Fruit fly (Drosophila melanogaster): ENCODE measurements around the gene ninaA.

The ninaA gene

dm6 chr2L:867899-868605, 9.1 kb upstream of the ninaA start, which contains the start of gene aru:
Gene aru, minus strand, starts transcription at chr2L:868354.
- TF ChIP-seq EcR (GFP tag; optimal IDR thresholded peaks at IDR 0.05) (peak; percentile 36), CG9948 (tag; optimal IDR thresholded peaks at IDR 0.05) (peak; percentile 6), CG14655 (GFP tag; optimal IDR thresholded peaks at IDR 0.05) (peak; percentile 29), CG8159 (tag; optimal IDR thresholded peaks at IDR 0.05) (peak; percentile 44), D1 (tag; optimal IDR thresholded peaks at IDR 0.05) (no peak), CG12605 (GFP tag; IDR thresholded peaks at IDR 0.05) (no peak; the same call in 1 of the 2 replicates), CG10348 (GFP tag; IDR thresholded peaks at IDR 0.05) (no peak), rn (GFP tag; IDR thresholded peaks at IDR 0.05) (no peak), Pif1B (GFP tag; optimal IDR thresholded peaks at IDR 0.05) (peak; percentile 60), Pif1A (GFP tag; optimal IDR thresholded peaks at IDR 0.05) (peak; percentile 3), CG8301 (tag; optimal IDR thresholded peaks at IDR 0.05) (peak; percentile 32), Ets98B (GFP tag; IDR thresholded peaks at IDR 0.05) (peak; percentile 52), fd96Ca (GFP tag; IDR thresholded peaks at IDR 0.05) (0 out of 3 replicates have a peak, but pooled peaks have one; percentile 7), Snoo (tag; optimal IDR thresholded peaks at IDR 0.05) (no peak), CG15710 (tag; optimal IDR thresholded peaks at IDR 0.05) (peak; percentile 33), CG4496 (GFP tag; IDR thresholded peaks at IDR 0.05) (peak; percentile 41; the same call in 1 of the 3 replicates), gl (tag; optimal IDR thresholded peaks at IDR 0.05) (no peak), CG17806 (tag; optimal IDR thresholded peaks at IDR 0.05) (no peak), CG13204 (GFP tag; optimal IDR thresholded peaks at IDR 0.05) (peak; percentile 7), CG32121 (GFP tag; IDR thresholded peaks at IDR 0.05) (peak; percentile 34; the same call in 1 of the 2 replicates), CG34367 (tag; optimal IDR thresholded peaks at IDR 0.05) (no peak)

dm6 chr2L:868961-869360, 8.1 kb upstream of the ninaA start:
- TF ChIP-seq CG4496 (GFP tag; IDR thresholded peaks at IDR 0.05) = no peak
- no peak for TF ChIP-seq D1 (tag; optimal IDR thresholded peaks at IDR 0.05)

- TF ChIP-seq Pif1B (GFP tag; optimal IDR thresholded peaks at IDR 0.05) (no peak), fd96Ca (GFP tag; IDR thresholded peaks at IDR 0.05) (no peak), CG34367 (tag; optimal IDR thresholded peaks at IDR 0.05) (no peak), CG15710 (tag; optimal IDR thresholded peaks at IDR 0.05) (no peak), D1 (tag; optimal IDR thresholded peaks at IDR 0.05) (no peak), CG8301 (tag; optimal IDR thresholded peaks at IDR 0.05) (no peak)
Observed at dm6 chr2L:869497-870040, 7.5 kb upstream of the ninaA start, which contains the start of gene dbe. Gene dbe, minus strand, starts transcription at chr2L:869857.

- TF ChIP-seq rn (GFP tag; IDR thresholded peaks at IDR 0.05) = no peak
- no peak for TF ChIP-seq CG4496 (GFP tag; IDR thresholded peaks at IDR 0.05)
- no peak for TF ChIP-seq CG12605 (GFP tag; IDR thresholded peaks at IDR 0.05)
- TF ChIP-seq gl (tag; optimal IDR thresholded peaks at IDR 0.05) = no peak
- TF ChIP-seq CG34367 (tag; optimal IDR thresholded peaks at IDR 0.05) = no peak
- TF ChIP-seq CG8301 (tag; optimal IDR thresholded peaks at IDR 0.05) = no peak
- TF ChIP-seq Pif1B (GFP tag; optimal IDR thresholded peaks at IDR 0.05) = no peak
- TF ChIP-seq CG13204 (GFP tag; optimal IDR thresholded peaks at IDR 0.05) = no peak
- TF ChIP-seq CG9948 (tag; optimal IDR thresholded peaks at IDR 0.05) = no peak
- no peak for TF ChIP-seq Ets98B (GFP tag; IDR thresholded peaks at IDR 0.05)
- TF ChIP-seq CG14655 (GFP tag; optimal IDR thresholded peaks at IDR 0.05) = no peak
- no peak for TF ChIP-seq EcR (GFP tag; optimal IDR thresholded peaks at IDR 0.05)
- no peak for TF ChIP-seq CG32121 (GFP tag; IDR thresholded peaks at IDR 0.05)
- no peak for TF ChIP-seq D1 (tag; optimal IDR thresholded peaks at IDR 0.05)
- no peak for TF ChIP-seq Pif1A (GFP tag; optimal IDR thresholded peaks at IDR 0.05)
- TF ChIP-seq fd96Ca (GFP tag; IDR thresholded peaks at IDR 0.05) = no peak
- TF ChIP-seq CG15710 (tag; optimal IDR thresholded peaks at IDR 0.05) = no peak
- no peak for TF ChIP-seq CG17806 (tag; optimal IDR thresholded peaks at IDR 0.05)
Observed at dm6 chr2L:870285-870684, 6.8 kb upstream of the ninaA start, which contains the start of gene PNUTS. Gene PNUTS, plus strand, starts transcription at chr2L:870465.

- no peak for TF ChIP-seq gl (tag; optimal IDR thresholded peaks at IDR 0.05)
- no peak; the same call in 1 of the 2 replicates for TF ChIP-seq CG12605 (GFP tag; IDR thresholded peaks at IDR 0.05)
- TF ChIP-seq Snoo (tag; optimal IDR thresholded peaks at IDR 0.05) = peak; percentile 12
- TF ChIP-seq Pif1B (GFP tag; optimal IDR thresholded peaks at IDR 0.05) = peak; percentile 15
- no peak for TF ChIP-seq CG10348 (GFP tag; IDR thresholded peaks at IDR 0.05)
- TF ChIP-seq CG9948 (tag; optimal IDR thresholded peaks at IDR 0.05) = peak; percentile 37
- TF ChIP-seq CG15710 (tag; optimal IDR thresholded peaks at IDR 0.05) = peak; percentile 62
- TF ChIP-seq CG13204 (GFP tag; optimal IDR thresholded peaks at IDR 0.05) = no peak
- TF ChIP-seq CG32121 (GFP tag; IDR thresholded peaks at IDR 0.05) = peak; percentile 59; the same call in 1 of the 2 replicates
- TF ChIP-seq CG34367 (tag; optimal IDR thresholded peaks at IDR 0.05) = peak; percentile 53
- TF ChIP-seq CG17806 (tag; optimal IDR thresholded peaks at IDR 0.05) = peak; percentile 38
- no peak for TF ChIP-seq CG14655 (GFP tag; optimal IDR thresholded peaks at IDR 0.05)
- TF ChIP-seq rn (GFP tag; IDR thresholded peaks at IDR 0.05) = peak; percentile 36; the same call in 1 of the 2 replicates
- peak; percentile 30; the same call in 1 of the 2 replicates for TF ChIP-seq Ets98B (GFP tag; IDR thresholded peaks at IDR 0.05)
- TF ChIP-seq CG8301 (tag; optimal IDR thresholded peaks at IDR 0.05) = peak; percentile 43
- TF ChIP-seq D1 (tag; optimal IDR thresholded peaks at IDR 0.05) = no peak
- TF ChIP-seq fd96Ca (GFP tag; IDR thresholded peaks at IDR 0.05) = peak; percentile 76; the same call in 2 of the 3 replicates
- peak; percentile 15 for TF ChIP-seq Pif1A (GFP tag; optimal IDR thresholded peaks at IDR 0.05)
- no peak for TF ChIP-seq EcR (GFP tag; optimal IDR thresholded peaks at IDR 0.05)
- peak; percentile 55 for TF ChIP-seq CG8159 (tag; optimal IDR thresholded peaks at IDR 0.05)
- TF ChIP-seq CG4496 (GFP tag; IDR thresholded peaks at IDR 0.05) = peak; percentile 81
Observed at dm6 chr2L:870749-871418, 6.2 kb upstream of the ninaA start.

All from whole organism, pupa.